Fruit fly (Drosophila melanogaster): Measurements from ENCODE around the gene CG11786.

The CG11786 gene

dm6 chr3R:25039028-25039476 lies 7.1 kb upstream of the CG11786 start, which contains the start of the genes Ythdf and bai (continued):
- no peak for TF ChIP-seq Asciz (GFP tag; optimal IDR thresholded peaks at IDR 0.05)
- TF ChIP-seq ssp (GFP tag; IDR thresholded peaks at IDR 0.05), result no peak
- peak; percentile 2 for TF ChIP-seq CG11398 (GFP tag; optimal IDR thresholded peaks at IDR 0.05)
- peak; percentile 67 for TF ChIP-seq lilli (GFP tag; optimal IDR thresholded peaks at IDR 0.05)
- TF ChIP-seq sima (GFP tag; optimal IDR thresholded peaks at IDR 0.05), result no peak
- TF ChIP-seq wor (GFP tag; IDR thresholded peaks at IDR 0.05), result no peak
- no peak for TF ChIP-seq CG10959 (GFP tag; IDR thresholded peaks at IDR 0.05)
- no peak for TF ChIP-seq D19A (tag; optimal IDR thresholded peaks at IDR 0.05)
- no peak for TF ChIP-seq Ptx1 (GFP tag; IDR thresholded peaks at IDR 0.05)
- TF ChIP-seq Jarid2 (GFP tag; optimal IDR thresholded peaks at IDR 0.05), result no peak
- TF ChIP-seq CG30431 (GFP tag; optimal IDR thresholded peaks at IDR 0.05), result no peak
- peak; percentile 64 for TF ChIP-seq CG30403 (GFP tag; optimal IDR thresholded peaks at IDR 0.05)
- TF ChIP-seq CG12769 (tag; optimal IDR thresholded peaks at IDR 0.05), result no peak
- peak in 1 of 2 experiments; percentile 1 for TF ChIP-seq insv (GFP tag; optimal IDR thresholded peaks at IDR 0.05)
- TF ChIP-seq trh (GFP tag; optimal IDR thresholded peaks at IDR 0.05), result no peak
- TF ChIP-seq bsh (GFP tag; optimal IDR thresholded peaks at IDR 0.05), result no peak
- no peak for TF ChIP-seq cato (GFP tag; optimal IDR thresholded peaks at IDR 0.05; ENCODE audit: borderline replicate concordance)
- peak; percentile 81 for TF ChIP-seq hbn (GFP tag; IDR thresholded peaks at IDR 0.05; ENCODE audit: partially characterized antibody)
- no peak for TF ChIP-seq dimm (GFP tag; IDR thresholded peaks at IDR 0.05)
- TF ChIP-seq ap (GFP tag; IDR thresholded peaks at IDR 0.05), result no peak
- no peak for TF ChIP-seq Aef1 (GFP tag; IDR thresholded peaks at IDR 0.05)
- TF ChIP-seq btn (GFP tag; optimal IDR thresholded peaks at IDR 0.05), result no peak
- no peak for TF ChIP-seq CG1603 (tag; optimal IDR thresholded peaks at IDR 0.05)
- peak; percentile 61 for TF ChIP-seq CHES-1-like (GFP tag; optimal IDR thresholded peaks at IDR 0.05)
- TF ChIP-seq Doc3 (GFP tag; IDR thresholded peaks at IDR 0.05; ENCODE audit: partially characterized antibody), result peak; percentile 60
- TF ChIP-seq CG13775 (GFP tag; optimal IDR thresholded peaks at IDR 0.05), result peak; percentile 46
- TF ChIP-seq nmo (GFP tag; optimal IDR thresholded peaks at IDR 0.05), result peak; percentile 81
- peak; percentile 78 for TF ChIP-seq hb (GFP tag; IDR thresholded peaks at IDR 0.05; ENCODE audit: partially characterized antibody)
- no peak for TF ChIP-seq z (GFP tag; IDR thresholded peaks at IDR 0.05)
- TF ChIP-seq Mrtf (GFP tag; IDR thresholded peaks at IDR 0.05), result no peak
- peak; percentile 48 for TF ChIP-seq Lhr (GFP tag; optimal IDR thresholded peaks at IDR 0.05)
- TF ChIP-seq CG2116 (GFP tag; optimal IDR thresholded peaks at IDR 0.05), result peak; percentile 85
- TF ChIP-seq CG17802 (tag; optimal IDR thresholded peaks at IDR 0.05), result no peak
- TF ChIP-seq yki (optimal IDR thresholded peaks at IDR 0.05), result no peak
- no peak for TF ChIP-seq ATbp (GFP tag; optimal IDR thresholded peaks at IDR 0.05)
- TF ChIP-seq Camta (GFP tag; optimal IDR thresholded peaks at IDR 0.05), result peak; percentile 30
- no peak for TF ChIP-seq tgo (GFP tag; IDR thresholded peaks at IDR 0.05)
- peak; percentile 9 for TF ChIP-seq Sry-β (GFP tag; optimal IDR thresholded peaks at IDR 0.05)
- no peak for TF ChIP-seq bab2 (GFP tag; optimal IDR thresholded peaks at IDR 0.05)
- TF ChIP-seq ken (GFP tag; IDR thresholded peaks at IDR 0.05), result peak; percentile 52; the same call in 2 of the 3 replicates
- TF ChIP-seq CG3995 (GFP tag; optimal IDR thresholded peaks at IDR 0.05), result peak; percentile 41
- peak; percentile 91 for TF ChIP-seq Scr (GFP tag; IDR thresholded peaks at IDR 0.05; ENCODE audit: partially characterized antibody)
- TF ChIP-seq pros (GFP tag; optimal IDR thresholded peaks at IDR 0.05), result no peak
- TF ChIP-seq CG11504 (tag; optimal IDR thresholded peaks at IDR 0.05), result no peak
- TF ChIP-seq CG14710 (tag; optimal IDR thresholded peaks at IDR 0.05), result peak; percentile 81
- TF ChIP-seq sim (GFP tag; IDR thresholded peaks at IDR 0.05), result no peak
- TF ChIP-seq Trl (optimal IDR thresholded peaks at IDR 0.05), result no peak
- TF ChIP-seq Trl (GFP tag; optimal IDR thresholded peaks at IDR 0.05), result peak; percentile 31
- TF ChIP-seq B-H2 (GFP tag; optimal IDR thresholded peaks at IDR 0.05), result no peak
- no peak for TF ChIP-seq CG17359 (tag; optimal IDR thresholded peaks at IDR 0.05)
- no peak for TF ChIP-seq CG9932 (GFP tag; IDR thresholded peaks at IDR 0.05)
- peak; percentile 83 for TF ChIP-seq Bgb (GFP tag; IDR thresholded peaks at IDR 0.05; ENCODE audit: partially characterized antibody)

Measured in whole organism, embryonic.